In the genomic region with DNA sequence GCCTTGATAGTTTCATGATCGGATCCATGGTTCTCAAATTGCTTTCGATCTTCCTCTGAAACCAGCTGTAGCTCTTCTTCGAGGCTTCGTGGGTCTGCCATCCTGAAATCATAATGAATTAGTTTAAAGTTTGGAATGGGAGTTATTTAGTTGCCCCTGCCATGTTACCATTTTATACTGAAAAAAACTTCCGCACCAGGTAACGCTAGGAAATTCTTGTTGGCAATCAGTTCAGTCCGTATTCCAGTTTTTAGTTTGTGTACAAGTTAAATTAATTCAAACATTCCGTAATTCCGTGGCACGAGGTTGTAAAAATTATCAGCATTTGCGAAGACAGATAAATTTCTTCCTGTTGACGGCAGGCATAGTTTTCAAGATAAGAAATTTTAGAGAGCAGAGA, we compare ENCODE assay signal across 2 worm cellular contexts.
A peak's percentile ranks its signal among the peaks of the same experiment; 100 is the strongest.
TF ChIP-seq lines count a peak whose summit lies in the region.

Gene Y32B12A.5 (minus strand): TSS at position 101 of the 400 bp plus-strand sequence.

TF ChIP-seq in whole organism, L3 larva, 47 proteins besides CTCF, POLR2A, EP300 and RAD21:
- no peak for TF ChIP-seq skn-1 (tag; optimal IDR thresholded peaks at IDR 0.05; lab: Kevin White, UChicago)
- TF ChIP-seq elt-2 (tag; optimal IDR thresholded peaks at IDR 0.05; lab: Kevin White, UChicago) = peak; percentile 10
- no peak for TF ChIP-seq elt-1 (tag; optimal IDR thresholded peaks at IDR 0.05; lab: Kevin White, UChicago)
TF ChIP-seq in whole organism, L3 larva: peak in this region for 1.

TF ChIP-seq in whole organism, L4 larva, 104 proteins besides CTCF, POLR2A, EP300 and RAD21:
- TF ChIP-seq F49E8.2 (tag; optimal IDR thresholded peaks at IDR 0.05; lab: Kevin White, UChicago; ENCODE audit: borderline replicate concordance) = no peak
- TF ChIP-seq ZK546.5 (tag; optimal IDR thresholded peaks at IDR 0.05; lab: Kevin White, UChicago) = no peak
- TF ChIP-seq F44E2.7 (GFP tag; IDR thresholded peaks at IDR 0.05; lab: Robert Waterston, UW) = no peak
- TF ChIP-seq nhr-41 (GFP tag; IDR thresholded peaks at IDR 0.05; lab: Robert Waterston, UW) = no peak
- no peak for TF ChIP-seq nhr-42 (GFP tag; IDR thresholded peaks at IDR 0.05; lab: Robert Waterston, UW)
- TF ChIP-seq dmd-6 (GFP tag; IDR thresholded peaks at IDR 0.05; lab: Robert Waterston, UW) = peak; percentile 18; the same call in 1 of the 2 replicates
